Worm (Caenorhabditis elegans): Measurements from ENCODE around the gene F37C12.10.

F37C12.10 gene

DNA sequence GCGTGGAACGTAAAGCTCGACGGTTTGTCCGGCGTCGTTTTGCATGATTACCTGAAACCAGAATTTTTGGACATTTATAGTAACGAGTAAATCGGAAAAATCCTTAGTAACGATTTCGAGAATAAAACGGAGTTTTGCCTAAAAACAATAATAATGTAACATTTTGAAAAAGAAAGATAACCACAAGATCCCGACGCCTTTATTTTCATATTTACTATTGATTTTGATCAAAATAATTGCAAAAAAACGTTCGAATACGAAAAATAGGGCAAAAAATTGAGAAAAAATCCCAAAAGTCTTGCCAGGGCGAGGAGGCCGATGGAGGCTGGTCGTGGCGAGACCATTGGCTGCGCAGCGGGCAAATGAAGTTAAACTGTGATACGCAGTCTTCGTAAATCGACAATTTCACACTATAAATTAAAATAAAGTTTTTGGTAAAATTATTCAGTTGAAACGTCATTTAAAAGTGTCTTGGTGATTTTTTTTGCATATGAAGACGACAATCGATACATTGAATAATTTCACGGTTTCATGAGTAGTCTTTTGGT, 1.5 kb upstream of the F37C12.10 start, which contains the start of gene rps-21:
Gene rps-21 (minus strand): TSS at position 51 of the 548 bp plus-strand sequence.
- TF ChIP-seq nhr-6 (tag; optimal IDR thresholded peaks at IDR 0.05) (peak; percentile 44), sem-4 (tag; optimal IDR thresholded peaks at IDR 0.05) (peak; percentile 46), mdl-1 (tag; optimal IDR thresholded peaks at IDR 0.05) (peak in 1 of 2 experiments; percentile 17), ama-1 (optimal IDR thresholded peaks at IDR 0.05) (no peak), zag-1 (tag; optimal IDR thresholded peaks at IDR 0.05) (peak; percentile 38), egl-27 (tag; optimal IDR thresholded peaks at IDR 0.05) (peak; percentile 73), nhr-237 (tag; optimal IDR thresholded peaks at IDR 0.05) (no peak), ztf-4 (tag; optimal IDR thresholded peaks at IDR 0.05) (no peak), nhr-11 (tag; optimal IDR thresholded peaks at IDR 0.05) (no peak), lin-11 (tag; optimal IDR thresholded peaks at IDR 0.05) (peak; percentile 80), alr-1 (tag; optimal IDR thresholded peaks at IDR 0.05) (no peak), ZK546.5 (tag; optimal IDR thresholded peaks at IDR 0.05) (peak; percentile 74), ztf-1 (GFP tag; conservative IDR thresholded peaks at IDR 0.05) (no peak), nhr-129 (tag; optimal IDR thresholded peaks at IDR 0.05) (peak; percentile 70), sma-9 (GFP tag; optimal IDR thresholded peaks at IDR 0.05) (peak; percentile 67), sma-9 (tag; optimal IDR thresholded peaks at IDR 0.05) (no peak), crh-2 (tag; optimal IDR thresholded peaks at IDR 0.05) (peak; percentile 79), peb-1 (tag; optimal IDR thresholded peaks at IDR 0.05) (no peak), lin-13 (GFP tag; optimal IDR thresholded peaks at IDR 0.05) (peak; percentile 91), unc-62 (GFP tag; optimal IDR thresholded peaks at IDR 0.05) (no peak), lsy-2 (tag; optimal IDR thresholded peaks at IDR 0.05) (peak; percentile 84 to 93), nhr-10 (tag; optimal IDR thresholded peaks at IDR 0.05) (no peak), sma-3 (GFP tag; optimal IDR thresholded peaks at IDR 0.05) (peak; percentile 84), dmd-4 (tag; optimal IDR thresholded peaks at IDR 0.05) (no peak), nhr-77 (tag; optimal IDR thresholded peaks at IDR 0.05) (peak; percentile 46), snpc-4 (tag; optimal IDR thresholded peaks at IDR 0.05) (peak; percentile 59), F13H6.1 (tag; optimal IDR thresholded peaks at IDR 0.05) (peak; percentile 58), C34F6.9 (tag; optimal IDR thresholded peaks at IDR 0.05) (peak; percentile 87), R02D3.7 (tag; optimal IDR thresholded peaks at IDR 0.05) (peak; percentile 85), unc-39 (tag; optimal IDR thresholded peaks at IDR 0.05) (no peak), gmeb-1 (tag; optimal IDR thresholded peaks at IDR 0.05) (peak; percentile 82), ceh-16 (tag; optimal IDR thresholded peaks at IDR 0.05) (peak; percentile 37), aly-2 (tag; optimal IDR thresholded peaks at IDR 0.05) (no peak), ztf-11 (tag; optimal IDR thresholded peaks at IDR 0.05) (no peak), lin-39 (tag; optimal IDR thresholded peaks at IDR 0.05) (no peak), nhr-21 (tag; optimal IDR thresholded peaks at IDR 0.05) (peak; percentile 57), blmp-1 (tag; optimal IDR thresholded peaks at IDR 0.05; ENCODE audit: insufficient read depth) (peak; percentile 43), fos-1 (tag; optimal IDR thresholded peaks at IDR 0.05) (peak; percentile 66), nhr-25 (tag; optimal IDR thresholded peaks at IDR 0.05) (peak; percentile 79), Y55F3AM.14 (GFP tag; optimal IDR thresholded peaks at IDR 0.05) (no peak), ceh-82 (tag; optimal IDR thresholded peaks at IDR 0.05) (no peak), mab-5 (tag; optimal IDR thresholded peaks at IDR 0.05) (peak; percentile 46), elt-3 (tag; optimal IDR thresholded peaks at IDR 0.05) (no peak), nhr-23 (tag; optimal IDR thresholded peaks at IDR 0.05) (no peak), mbf-1 (tag; optimal IDR thresholded peaks at IDR 0.05) (no peak), unc-55 (GFP tag; optimal IDR thresholded peaks at IDR 0.05) (peak; percentile 94), nhr-12 (tag; optimal IDR thresholded peaks at IDR 0.05) (no peak), elt-1 (tag; optimal IDR thresholded peaks at IDR 0.05) (no peak)

Data from whole organism, L2 larva.